Worm (Caenorhabditis elegans): ENCODE measurements around the gene K02E11.4.

- TF ChIP-seq pqm-1 (tag; optimal IDR thresholded peaks at IDR 0.05) (no peak), pha-2 (tag; optimal IDR thresholded peaks at IDR 0.05) (no peak), ceh-24 (tag; optimal IDR thresholded peaks at IDR 0.05) (no peak), hlh-6 (tag; optimal IDR thresholded peaks at IDR 0.05) (no peak), sox-2 (GFP tag; IDR thresholded peaks at IDR 0.05) (no peak), tbx-2 (tag; optimal IDR thresholded peaks at IDR 0.05) (no peak), unc-42 (tag; optimal IDR thresholded peaks at IDR 0.05) (no peak)
These were observed 31.9 kb upstream of the K02E11.4 start, which contains the start of gene srt-33 for ce11 chrV:14279777-14280176.
